Worm (Caenorhabditis elegans): ENCODE results near the gene ZK84.1.

Gene ZK84.1

ce11 chrII:6046023-6046631, 25.7 kb downstream of the ZK84.1 start:
- TF ChIP-seq mls-2 (tag; optimal IDR thresholded peaks at IDR 0.05) (no peak), ces-1 (GFP tag; optimal IDR thresholded peaks at IDR 0.05) (peak; percentile 7)

DNA sequence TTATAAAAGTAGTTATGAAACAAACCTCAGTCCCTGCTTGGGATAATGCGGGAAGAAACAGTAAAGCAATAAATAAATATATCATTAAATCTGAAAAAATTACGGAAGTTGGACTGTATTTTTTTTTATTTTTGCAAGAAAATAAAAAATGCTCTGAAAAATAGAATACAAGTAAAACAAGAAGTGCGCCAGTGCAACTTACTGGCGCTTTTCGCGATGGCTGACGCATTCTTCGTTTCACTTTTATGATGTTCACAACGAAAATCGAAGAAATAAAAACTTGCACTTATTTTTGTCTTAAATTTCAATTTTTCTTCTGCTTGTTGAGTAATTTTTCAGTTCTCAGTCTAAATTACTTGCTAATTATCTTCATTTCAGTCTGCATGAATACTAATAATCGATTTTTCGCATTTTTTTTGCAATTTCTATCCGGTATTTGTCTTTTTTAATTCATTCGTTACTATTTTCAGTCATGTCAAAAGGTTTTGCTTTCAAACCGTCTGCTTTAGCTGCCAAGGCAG, 27.2 kb downstream of the ZK84.1 start, which contains the start of the genes R12C12.6 and ran-5:
Gene R12C12.6 (minus strand): TSS at position 229 of the 521 bp plus-strand sequence.
Gene ran-5 (plus strand): TSS at position 471 of the 521 bp plus-strand sequence.
- TF ChIP-seq nhr-28 (tag; optimal IDR thresholded peaks at IDR 0.05) (no peak), sptf-1 (tag; optimal IDR thresholded peaks at IDR 0.05) (peak; percentile 62), nhr-237 (tag; optimal IDR thresholded peaks at IDR 0.05) (peak; percentile 46), zip-8 (tag; optimal IDR thresholded peaks at IDR 0.05) (no peak), mab-5 (tag; optimal IDR thresholded peaks at IDR 0.05) (no peak), ces-1 (GFP tag; optimal IDR thresholded peaks at IDR 0.05) (peak; percentile 41), mls-2 (tag; optimal IDR thresholded peaks at IDR 0.05) (peak; percentile 47), M03D4.4 (tag; optimal IDR thresholded peaks at IDR 0.05) (peak; percentile 67), sem-2 (GFP tag; optimal IDR thresholded peaks at IDR 0.05) (no peak), mep-1 (tag; optimal IDR thresholded peaks at IDR 0.05) (peak; percentile 74), bed-3 (GFP tag; optimal IDR thresholded peaks at IDR 0.05) (no peak), hlh-1 (tag; optimal IDR thresholded peaks at IDR 0.05) (no peak), ceh-43 (GFP tag; optimal IDR thresholded peaks at IDR 0.05) (peak; percentile 22), unc-39 (tag; optimal IDR thresholded peaks at IDR 0.05) (no peak), cnd-1 (tag; optimal IDR thresholded peaks at IDR 0.05) (peak; percentile 3), snpc-4 (tag; optimal IDR thresholded peaks at IDR 0.05) (no peak), pha-4 (tag; optimal IDR thresholded peaks at IDR 0.05) (peak; percentile 38), lsy-2 (tag; optimal IDR thresholded peaks at IDR 0.05) (peak; percentile 67), lin-13 (tag; optimal IDR thresholded peaks at IDR 0.05) (peak; percentile 78)

DNA sequence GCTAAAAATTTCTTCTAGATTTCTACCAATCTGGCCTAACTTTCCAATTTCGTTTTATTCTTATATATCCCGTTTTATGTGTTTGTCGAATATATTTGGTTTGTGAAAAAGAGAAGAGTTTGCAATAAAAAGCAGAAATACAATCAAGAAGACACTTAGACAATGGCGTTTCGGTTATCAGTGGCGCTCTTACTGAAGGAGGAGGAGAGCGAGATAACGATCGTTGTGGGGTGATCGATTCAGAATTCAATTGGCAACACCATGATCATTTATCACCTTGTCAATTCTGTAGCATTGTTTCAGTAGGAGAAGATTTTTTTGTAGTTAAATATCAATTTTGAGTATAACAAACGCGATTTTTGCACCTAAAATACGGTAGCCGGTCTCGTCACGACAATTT, 29.1 kb downstream of the ZK84.1 start:
- TF ChIP-seq nhr-12 (tag; optimal IDR thresholded peaks at IDR 0.05) (no peak), ces-1 (GFP tag; optimal IDR thresholded peaks at IDR 0.05) (no peak), M03D4.4 (tag; optimal IDR thresholded peaks at IDR 0.05) (no peak), blmp-1 (tag; optimal IDR thresholded peaks at IDR 0.05) (no peak), mls-2 (tag; optimal IDR thresholded peaks at IDR 0.05) (no peak), lin-13 (tag; optimal IDR thresholded peaks at IDR 0.05) (no peak), mab-5 (tag; optimal IDR thresholded peaks at IDR 0.05) (no peak), unc-39 (tag; optimal IDR thresholded peaks at IDR 0.05) (no peak), ceh-43 (GFP tag; optimal IDR thresholded peaks at IDR 0.05) (no peak), mep-1 (tag; optimal IDR thresholded peaks at IDR 0.05) (no peak)

DNA sequence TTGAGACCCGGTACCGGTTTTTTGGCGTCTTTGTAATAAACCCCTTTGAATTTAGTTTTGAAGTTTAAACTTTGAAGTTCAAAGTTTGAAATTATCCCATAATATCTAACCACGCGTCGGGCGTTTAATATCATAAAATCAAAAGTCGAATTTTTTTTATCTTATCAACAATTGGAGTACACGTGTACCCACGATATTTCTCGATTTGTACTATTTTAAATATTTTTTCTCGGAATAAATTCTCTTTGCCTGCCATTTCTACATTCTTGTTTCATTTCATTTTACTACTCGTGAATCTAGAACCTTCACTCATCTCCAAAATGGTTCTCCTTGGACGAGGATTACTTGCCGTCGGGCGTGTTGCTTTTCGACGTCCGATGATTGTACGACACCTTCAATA, 29.7 kb downstream of the ZK84.1 start, which contains the start of gene gldc-1:
Gene gldc-1 (plus strand): TSS at position 301 of the 400 bp plus-strand sequence.
- TF ChIP-seq nhr-12 (tag; optimal IDR thresholded peaks at IDR 0.05): no peak
- TF ChIP-seq tbx-8 (GFP tag; optimal IDR thresholded peaks at IDR 0.05): no peak
- TF ChIP-seq elt-1 (tag; optimal IDR thresholded peaks at IDR 0.05; ENCODE audit: borderline replicate concordance, insufficient read depth): no peak
- no peak for TF ChIP-seq ceh-43 (GFP tag; optimal IDR thresholded peaks at IDR 0.05)

DNA sequence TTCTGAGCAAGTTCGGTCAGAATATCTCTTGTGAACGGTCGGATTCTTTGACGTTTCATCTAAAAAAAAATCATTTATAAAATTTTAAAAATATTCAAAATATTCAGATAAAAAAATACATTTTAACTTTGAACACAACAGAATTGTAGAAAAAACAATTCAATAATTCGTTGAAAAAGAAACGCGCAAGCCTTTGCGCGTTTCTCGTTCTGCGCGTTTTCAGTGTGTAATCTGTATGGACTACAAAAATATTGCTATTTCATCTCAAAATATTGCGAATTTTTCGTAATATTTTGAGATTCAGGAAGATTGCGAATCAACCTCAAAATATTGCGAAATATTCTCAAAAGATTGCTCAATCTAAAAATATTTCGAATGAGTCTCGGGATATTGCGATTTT, 35.5 kb downstream of the ZK84.1 start, which contains the start of gene R12C12.7:
Gene R12C12.7 (minus strand): TSS at position 59 of the 400 bp plus-strand sequence.
- TF ChIP-seq ham-2 (GFP tag; optimal IDR thresholded peaks at IDR 0.05) (no peak), elt-3 (tag; optimal IDR thresholded peaks at IDR 0.05) (no peak), lin-13 (tag; optimal IDR thresholded peaks at IDR 0.05) (no peak), elt-1 (tag; optimal IDR thresholded peaks at IDR 0.05; ENCODE audit: borderline replicate concordance, insufficient read depth) (no peak), mep-1 (tag; optimal IDR thresholded peaks at IDR 0.05) (no peak), nhr-2 (tag; optimal IDR thresholded peaks at IDR 0.05) (no peak)

DNA sequence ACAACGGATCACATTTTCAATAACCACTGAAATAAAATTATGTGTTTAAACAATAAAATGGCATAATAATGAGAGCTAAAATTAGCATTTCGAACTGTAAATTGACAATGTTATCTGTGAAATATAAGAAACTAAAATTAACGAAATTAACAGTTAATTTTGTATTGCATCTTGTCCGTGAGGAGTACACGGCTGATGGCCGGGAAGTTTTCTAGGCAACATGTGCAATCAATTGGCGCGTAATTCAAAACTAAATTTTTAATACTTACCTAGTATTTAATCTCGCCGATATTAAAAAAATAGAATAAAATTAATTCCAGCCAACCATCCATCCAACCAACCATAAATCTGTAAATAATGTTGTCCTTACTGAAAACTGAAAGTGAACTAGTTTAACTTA, 41.0 kb downstream of the ZK84.1 start:
- TF ChIP-seq mab-5 (tag; optimal IDR thresholded peaks at IDR 0.05) (peak; percentile 10), lin-13 (tag; optimal IDR thresholded peaks at IDR 0.05) (peak; percentile 37), sptf-1 (tag; optimal IDR thresholded peaks at IDR 0.05) (no peak), pha-4 (tag; optimal IDR thresholded peaks at IDR 0.05) (peak; percentile 25), cnd-1 (tag; optimal IDR thresholded peaks at IDR 0.05) (peak; percentile 2)
